Worm (Caenorhabditis elegans) whole organism, L2 larva: ENCODE data around the gene F43C11.11.

Source experiments
- R02D3.7 ChIP-seq: fragments of 150-350 bp; optimal IDR thresholded peaks from 2 replicates; lab custom pipeline; 2014; ENCODE audit warnings: missing biosample characterization, missing genetic modification characterization
- Y55F3AM.14 ChIP-seq: fragments of 200-800 bp; sonication (Bioruptor generic); optimal IDR thresholded peaks from 2 replicates; lab custom pipeline; 2018; ENCODE audit warnings: mild to moderate bottlenecking, missing genetic modification characterization, missing compliant biosample characterization
- alr-1 ChIP-seq: fragments of 150-350 bp; optimal IDR thresholded peaks from 2 replicates; lab custom pipeline; 2014; ENCODE audit warnings: missing biosample characterization, missing genetic modification characterization
- aly-2 ChIP-seq: fragments of 150-350 bp; optimal IDR thresholded peaks from 2 replicates; lab custom pipeline; 2014; ENCODE audit warnings: missing biosample characterization, missing genetic modification characterization
- ama-1 ChIP-seq: fragments of 150-350 bp; optimal IDR thresholded peaks from 2 replicates; lab custom pipeline; 2018; ENCODE audit warnings: inconsistent platforms
- blmp-1 ChIP-seq: sonication (generic microtip); optimal IDR thresholded peaks from 2 replicates; lab custom pipeline; 2017; ENCODE audit warnings: missing genetic modification characterization, mild to moderate bottlenecking, missing compliant biosample characterization, antibody characterized with exemption, moderate library complexity; ENCODE audit not compliant: insufficient read depth
- ceh-16 ChIP-seq: fragments of 150-350 bp; optimal IDR thresholded peaks from 2 replicates; lab custom pipeline; 2014; ENCODE audit warnings: missing biosample characterization, missing genetic modification characterization
- ceh-82 ChIP-seq: fragments of 150-350 bp; optimal IDR thresholded peaks from 2 replicates; lab custom pipeline; 2014; ENCODE audit warnings: missing biosample characterization, missing genetic modification characterization
- crh-2 ChIP-seq: sonication (generic microtip); optimal IDR thresholded peaks from 2 replicates; lab custom pipeline; 2017; ENCODE audit warnings: missing biosample characterization, missing genetic modification characterization
- elt-1 ChIP-seq: fragments of 150-350 bp; optimal IDR thresholded peaks from 2 replicates; lab custom pipeline; 2014; ENCODE audit warnings: missing biosample characterization, missing genetic modification characterization
- elt-3 ChIP-seq: sonication (generic microtip); optimal IDR thresholded peaks from 2 replicates; lab custom pipeline; 2017; ENCODE audit warnings: missing biosample characterization, missing genetic modification characterization
- gmeb-1 ChIP-seq: fragments of 150-350 bp; optimal IDR thresholded peaks from 2 replicates; lab custom pipeline; 2014; ENCODE audit warnings: missing biosample characterization, missing genetic modification characterization
- lin-13 ChIP-seq: fragments of 150-350 bp; optimal IDR thresholded peaks from 2 replicates; lab custom pipeline; 2014; ENCODE audit warnings: missing biosample characterization, missing genetic modification reagents, missing genetic modification characterization
- lin-39 ChIP-seq: fragments of 150-350 bp; optimal IDR thresholded peaks from 2 replicates; lab custom pipeline; 2014; ENCODE audit warnings: missing biosample characterization, missing genetic modification reagents, missing genetic modification characterization
- lsy-2 ChIP-seq, 2 experiments: fragments of 150-350 bp in 1 of 2; sonication (generic microtip) in 1 of 2; optimal IDR thresholded peaks; 2 replicates each; lab custom pipeline; 2014 to 2017; ENCODE audit warnings: missing biosample characterization in 2 of 2, missing genetic modification characterization in 2 of 2
- mbf-1 ChIP-seq: sonication (generic microtip); optimal IDR thresholded peaks from 2 replicates; lab custom pipeline; 2017; ENCODE audit warnings: missing biosample characterization, missing genetic modification characterization
- mdl-1 ChIP-seq, 2 experiments: fragments of 150-350 bp in 1 of 2; sonication (generic microtip) in 1 of 2; optimal IDR thresholded peaks; 2 replicates each; lab custom pipeline; 2017; ENCODE audit warnings: missing biosample characterization in 2 of 2, missing genetic modification characterization in 2 of 2
- nhr-10 ChIP-seq: sonication (generic microtip); optimal IDR thresholded peaks from 2 replicates; lab custom pipeline; 2017; ENCODE audit warnings: missing biosample characterization, missing genetic modification characterization
- nhr-11 ChIP-seq: fragments of 150-350 bp; optimal IDR thresholded peaks from 2 replicates; lab custom pipeline; 2014; ENCODE audit warnings: missing biosample characterization, missing genetic modification characterization
- nhr-12 ChIP-seq: fragments of 150-350 bp; optimal IDR thresholded peaks from 2 replicates; lab custom pipeline; 2014; ENCODE audit warnings: missing biosample characterization, missing genetic modification characterization
- nhr-129 ChIP-seq: fragments of 150-350 bp; optimal IDR thresholded peaks from 2 replicates; lab custom pipeline; 2014; ENCODE audit warnings: missing biosample characterization, missing genetic modification characterization
- nhr-23 ChIP-seq: fragments of 150-350 bp; optimal IDR thresholded peaks from 2 replicates; lab custom pipeline; 2014; ENCODE audit warnings: missing biosample characterization, missing genetic modification reagents, missing genetic modification characterization
- nhr-237 ChIP-seq: fragments of 150-350 bp; optimal IDR thresholded peaks from 2 replicates; lab custom pipeline; 2014; ENCODE audit warnings: missing biosample characterization, missing genetic modification characterization
- nhr-25 ChIP-seq: fragments of 150-350 bp; sonication (generic microtip); optimal IDR thresholded peaks from 3 replicates; lab custom pipeline; 2014; ENCODE audit warnings: missing biosample characterization, missing genetic modification characterization
- peb-1 ChIP-seq: fragments of 150-350 bp; optimal IDR thresholded peaks from 2 replicates; lab custom pipeline; 2014; ENCODE audit warnings: missing biosample characterization, missing genetic modification characterization
- sem-4 ChIP-seq: fragments of 150-350 bp; optimal IDR thresholded peaks from 2 replicates; lab custom pipeline; 2014; ENCODE audit warnings: missing biosample characterization, missing genetic modification reagents, missing genetic modification characterization
- skn-1 ChIP-seq: sonication (generic microtip); optimal IDR thresholded peaks from 2 replicates; lab custom pipeline; 2017; ENCODE audit warnings: missing biosample characterization, missing genetic modification characterization
- sma-3 ChIP-seq: sonication (generic microtip); optimal IDR thresholded peaks from 2 replicates; lab custom pipeline; 2016; ENCODE audit warnings: missing genetic modification reagents, missing genetic modification characterization, missing compliant biosample characterization
- sma-9 ChIP-seq, 2 experiments: fragments of 150-350 bp in 1 of 2; sonication (generic microtip) in 1 of 2; optimal IDR thresholded peaks; 2 replicates each; lab custom pipeline; 2014 to 2016; ENCODE audit warnings: missing genetic modification characterization in 2 of 2, mild to moderate bottlenecking in 1 of 2, missing biosample characterization in 1 of 2, missing compliant biosample characterization in 1 of 2, missing genetic modification reagents in 1 of 2, moderate library complexity in 1 of 2
- unc-39 ChIP-seq: fragments of 150-350 bp; optimal IDR thresholded peaks from 2 replicates; lab custom pipeline; 2014; ENCODE audit warnings: missing biosample characterization, missing genetic modification characterization
- unc-55 ChIP-seq: fragments of 150-350 bp; sonication (generic microtip); optimal IDR thresholded peaks from 3 replicates; lab custom pipeline; 2014; ENCODE audit warnings: missing biosample characterization, missing genetic modification reagents, missing genetic modification characterization
- zag-1 ChIP-seq: fragments of 150-350 bp; optimal IDR thresholded peaks from 2 replicates; lab custom pipeline; 2014; ENCODE audit warnings: missing biosample characterization, missing genetic modification characterization
- ztf-1 ChIP-seq: fragments of 200-800 bp; sonication (Bioruptor generic); conservative IDR thresholded peaks from 2 replicates; pipeline ENCODE4 v1.3.6; 2022; ENCODE audit warnings: missing genetic modification characterization, missing compliant biosample characterization

The F43C11.11 gene

DNA sequence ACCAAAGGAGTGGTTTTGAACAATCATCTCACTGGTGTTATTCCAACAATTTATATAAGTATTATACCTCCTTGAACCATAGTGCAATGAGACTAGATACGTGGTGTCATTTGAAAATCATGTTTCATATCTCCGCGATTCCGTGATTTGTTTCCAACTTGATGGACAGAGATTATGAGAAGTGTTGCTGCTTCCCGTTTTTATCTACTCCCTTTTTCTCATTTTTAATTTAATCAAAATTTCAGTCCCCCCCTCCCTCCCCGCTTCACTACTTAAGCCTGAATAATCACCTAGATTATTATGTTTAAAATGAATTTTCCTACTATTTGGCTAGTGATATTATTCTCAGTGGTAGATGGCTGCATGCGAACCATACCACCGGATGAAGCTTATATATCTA lies 8.5 kb upstream of the F43C11.11 start, which contains the start of gene F16G10.3:
Gene F16G10.3 (plus strand): TSS at position 301 of the 400 bp plus-strand sequence.
- no peak for TF ChIP-seq R02D3.7 (tag; lab: Kevin White, UChicago)

DNA sequence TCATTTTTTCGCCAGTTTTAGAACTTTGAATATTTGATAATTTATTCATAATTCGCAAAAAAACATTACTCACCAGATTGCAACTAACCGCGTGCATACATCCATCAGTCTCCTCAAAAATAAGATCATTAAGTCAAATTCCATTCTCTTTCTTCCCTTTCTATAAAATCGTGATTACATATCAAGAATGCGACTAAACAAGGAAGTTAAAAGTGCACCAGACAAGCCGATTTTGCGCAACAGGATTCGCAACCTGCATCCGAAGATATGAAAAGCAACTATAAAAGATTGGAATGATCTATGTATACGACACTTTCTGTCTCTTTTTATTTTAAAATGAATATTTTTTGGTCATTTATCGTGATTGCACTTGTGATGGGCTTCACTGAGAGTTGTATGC lies 5.4 kb upstream of the F43C11.11 start, which contains the start of gene hpo-25:
Gene hpo-25 (plus strand): TSS at position 301 of the 400 bp plus-strand sequence.
- TF ChIP-seq nhr-10: no peak
- TF ChIP-seq gmeb-1 (tag; lab: Kevin White, UChicago): no peak
- TF ChIP-seq peb-1 (tag; lab: Kevin White, UChicago): no peak
- no peak for TF ChIP-seq nhr-129 (tag; lab: Kevin White, UChicago)
- no peak for TF ChIP-seq crh-2 (tag; lab: Kevin White, UChicago)
- TF ChIP-seq nhr-237 (tag; lab: Kevin White, UChicago): no peak
- no peak for TF ChIP-seq nhr-25
- TF ChIP-seq ama-1 (lab: Kevin White, UChicago): no peak

DNA sequence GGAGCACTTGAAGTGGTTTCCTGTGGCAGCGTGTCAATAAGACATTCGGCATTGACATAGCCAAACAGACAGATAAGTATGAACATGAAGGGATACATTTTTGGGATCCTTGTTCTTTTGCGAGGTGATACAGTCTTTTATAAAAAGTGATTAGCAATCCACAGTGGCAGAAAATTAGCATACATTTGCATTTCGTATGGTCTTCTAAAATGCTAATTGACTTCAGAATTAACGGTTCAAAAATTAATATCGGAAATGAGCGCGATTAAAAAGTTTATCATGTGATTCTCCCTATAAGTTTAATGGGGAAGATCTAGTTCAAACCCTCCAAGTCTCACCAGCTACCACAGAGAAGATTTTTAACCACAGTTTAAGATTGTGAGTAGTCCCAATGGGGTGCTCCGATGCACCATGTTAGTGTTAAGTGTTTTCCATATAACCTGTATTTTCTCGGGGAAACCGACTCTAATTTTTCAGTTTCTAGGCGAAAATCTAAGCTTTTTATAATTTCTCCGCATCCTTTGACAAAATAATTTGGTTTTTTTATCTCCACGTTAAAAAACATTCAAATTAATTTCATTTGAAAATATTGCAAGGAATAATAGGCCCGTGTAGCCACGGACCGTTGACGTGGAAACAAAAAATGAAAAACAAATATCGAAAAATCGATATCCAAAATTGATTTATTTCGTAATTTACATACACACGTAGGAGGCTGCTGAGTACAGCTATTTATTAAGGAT lies 3.2 kb upstream of the F43C11.11 start, which contains the start of the genes F43C11.12 and F16G10.5:
Gene F43C11.12 (minus strand): TSS at position 101 of the 743 bp plus-strand sequence.
Gene F16G10.5 (plus strand): TSS at position 693 of the 743 bp plus-strand sequence.
- TF ChIP-seq lsy-2 (tag; optimal IDR thresholded peaks at IDR 0.05; lab: Kevin White, UChicago) (no peak), alr-1 (tag; lab: Kevin White, UChicago) (no peak), skn-1 (tag; lab: Kevin White, UChicago) (no peak), blmp-1 (no peak)
- TF ChIP-seq, all 48 proteins: peak for 0

DNA sequence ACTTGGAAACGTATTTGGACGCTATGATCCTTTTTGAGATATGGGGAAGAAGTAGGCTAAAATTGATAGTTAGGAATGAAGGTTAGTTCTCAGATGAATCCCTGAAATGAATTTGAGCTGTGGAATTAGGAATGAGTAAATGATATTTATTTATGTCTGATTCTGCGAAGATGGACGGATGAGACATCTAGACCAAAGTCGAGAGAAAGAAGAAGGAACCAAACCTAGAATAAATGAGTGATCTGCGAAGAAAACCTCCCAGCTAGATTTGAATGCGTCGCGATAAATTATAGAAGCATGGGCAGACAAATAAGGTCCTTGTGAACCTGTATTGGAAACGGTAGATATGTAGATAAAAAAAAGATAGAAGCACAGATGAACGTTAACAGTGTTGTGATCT lies 3.6 kb downstream of the F43C11.11 start, which contains the start of gene F43C11.16:
Gene F43C11.16 (minus strand): TSS at position 101 of the 400 bp plus-strand sequence.
- no peak for TF ChIP-seq ztf-1 (GFP tag; lab: Robert Waterston, UW)
- TF ChIP-seq mdl-1 (tag; optimal IDR thresholded peaks at IDR 0.05; lab: Kevin White, UChicago): no peak
- no peak for TF ChIP-seq elt-3 (tag; lab: Kevin White, UChicago)
- no peak for TF ChIP-seq ama-1 (lab: Kevin White, UChicago)
- TF ChIP-seq sem-4 (tag; lab: Kevin White, UChicago): no peak
- TF ChIP-seq elt-1: no peak
- TF ChIP-seq nhr-11 (tag; lab: Kevin White, UChicago): no peak
- TF ChIP-seq nhr-129 (tag; lab: Kevin White, UChicago): no peak
- TF ChIP-seq lin-13 (GFP tag; lab: Kevin White, UChicago): no peak
- no peak for TF ChIP-seq blmp-1
- TF ChIP-seq sma-3 (GFP tag; lab: Kevin White, UChicago): no peak
- no peak for TF ChIP-seq ceh-16 (tag; lab: Kevin White, UChicago)
- TF ChIP-seq crh-2 (tag; lab: Kevin White, UChicago): no peak
- no peak for TF ChIP-seq alr-1 (tag; lab: Kevin White, UChicago)
- no peak for TF ChIP-seq unc-55 (GFP tag; lab: Kevin White, UChicago)
- no peak for TF ChIP-seq mbf-1 (tag; lab: Kevin White, UChicago)
- TF ChIP-seq sma-9 (GFP tag; optimal IDR thresholded peaks at IDR 0.05; lab: Kevin White, UChicago): no peak
- no peak for TF ChIP-seq sma-9 (tag; optimal IDR thresholded peaks at IDR 0.05; lab: Kevin White, UChicago)
- TF ChIP-seq zag-1 (tag; lab: Kevin White, UChicago): no peak

DNA sequence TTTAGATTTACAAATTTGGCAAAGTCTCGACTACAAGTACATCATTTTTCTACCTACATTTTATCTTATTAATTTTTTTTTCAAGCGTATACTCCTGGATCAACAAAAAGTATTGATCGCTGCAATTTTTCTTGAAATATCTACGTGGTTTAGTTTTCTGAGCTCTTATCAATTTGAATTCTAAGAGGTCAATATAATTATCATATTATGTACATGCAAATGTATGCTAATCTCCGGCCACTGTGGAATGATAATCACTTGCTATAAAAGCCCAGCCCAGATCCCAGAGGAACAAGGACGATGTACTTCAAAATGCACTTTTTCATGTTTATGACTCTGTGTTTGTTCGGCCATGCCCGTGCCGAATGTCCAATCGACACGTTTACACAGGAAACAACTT lies 6.8 kb downstream of the F43C11.11 start, which contains the start of gene F43C11.1:
Gene F43C11.1 (plus strand): TSS at position 301 of the 400 bp plus-strand sequence.
- no peak for TF ChIP-seq peb-1 (tag; lab: Kevin White, UChicago)
- TF ChIP-seq nhr-23 (tag; lab: Kevin White, UChicago): no peak
- TF ChIP-seq nhr-237 (tag; lab: Kevin White, UChicago): no peak
- no peak for TF ChIP-seq aly-2

DNA sequence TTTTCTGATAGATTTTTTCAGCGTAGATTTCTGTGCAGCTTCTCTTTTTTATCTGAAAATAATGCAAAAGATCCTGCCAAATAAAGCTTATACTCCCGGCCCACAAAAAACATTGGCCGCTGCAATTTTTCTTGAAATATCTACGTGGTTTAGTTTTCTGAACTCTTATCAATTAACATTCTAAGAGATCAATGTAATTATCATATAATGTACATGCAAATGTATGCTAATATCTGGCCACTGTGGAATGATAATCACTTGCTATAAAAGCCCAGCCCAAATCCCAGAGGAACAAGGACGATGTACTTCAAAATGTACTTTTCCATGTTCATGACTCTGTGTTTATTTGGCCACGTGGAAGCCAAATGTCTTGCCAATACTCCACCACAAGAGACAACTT lies 9.1 kb downstream of the F43C11.11 start, which contains the start of gene F43C11.2:
Gene F43C11.2 (plus strand): TSS at position 301 of the 400 bp plus-strand sequence.
- TF ChIP-seq blmp-1: no peak
- no peak for TF ChIP-seq sma-3 (GFP tag; lab: Kevin White, UChicago)
- no peak for TF ChIP-seq nhr-23 (tag; lab: Kevin White, UChicago)
- no peak for TF ChIP-seq Y55F3AM.14
- TF ChIP-seq nhr-12 (tag; lab: Kevin White, UChicago): no peak
- no peak for TF ChIP-seq lin-39 (tag; lab: Kevin White, UChicago)
- no peak for TF ChIP-seq unc-55 (GFP tag; lab: Kevin White, UChicago)
- no peak for TF ChIP-seq lsy-2 (tag; optimal IDR thresholded peaks at IDR 0.05; lab: Kevin White, UChicago)
- TF ChIP-seq ceh-82 (tag; lab: Kevin White, UChicago): no peak
- TF ChIP-seq unc-39: no peak
